Worm (Caenorhabditis elegans) whole organism, L4 larva: ENCODE data around the gene nhr-184.
A peak's percentile ranks its signal among the peaks of the same experiment; 100 is the strongest.

Source experiments
- F37D6.2 ChIP-seq: sonication (generic microtip); optimal IDR thresholded peaks from 2 replicates; lab custom pipeline; 2016; ENCODE audit warnings: mild to moderate bottlenecking, missing genetic modification characterization, missing compliant biosample characterization
- F44E2.7 ChIP-seq: fragments of 200-800 bp; sonication (Bioruptor generic); IDR thresholded peaks from 2 replicates; pipeline ENCODE4 v2.1.2; 2022; ENCODE audit warnings: missing genetic modification characterization, missing compliant biosample characterization
- F49E8.2 ChIP-seq: sonication (generic microtip); optimal IDR thresholded peaks from 2 replicates; lab custom pipeline; 2016; ENCODE audit warnings: missing compliant biosample characterization, mild to moderate bottlenecking, missing genetic modification characterization, borderline replicate concordance
- Y48G9A.11 ChIP-seq: fragments of 200-800 bp; sonication (Bioruptor generic); IDR thresholded peaks from 2 replicates; pipeline ENCODE4 v1.3.6; 2022; ENCODE audit warnings: missing genetic modification reagents, missing genetic modification characterization, missing compliant biosample characterization
- aly-2 ChIP-seq: sonication (generic microtip); optimal IDR thresholded peaks from 2 replicates; lab custom pipeline; 2018; ENCODE audit warnings: missing biosample characterization, missing genetic modification characterization
- attf-4 ChIP-seq: sonication (generic microtip); optimal IDR thresholded peaks from 3 replicates; lab custom pipeline; 2017; ENCODE audit warnings: missing biosample characterization, missing genetic modification characterization
- ceh-82 ChIP-seq: sonication (generic microtip); optimal IDR thresholded peaks from 2 replicates; lab custom pipeline; 2017; ENCODE audit warnings: missing biosample characterization, missing genetic modification characterization
- daf-12 ChIP-seq: fragments of 150-350 bp; optimal IDR thresholded peaks from 2 replicates; lab custom pipeline; 2014; ENCODE audit warnings: missing biosample characterization, missing genetic modification reagents, missing genetic modification characterization
- daf-16 ChIP-seq, 3 experiments: sonication (generic microtip); optimal IDR thresholded peaks; 2 replicates each; lab custom pipeline; 2016 to 2017; ENCODE audit warnings: missing genetic modification characterization in 3 of 3, missing genetic modification reagents in 3 of 3, mild to moderate bottlenecking in 2 of 3, missing compliant biosample characterization in 2 of 3, missing biosample characterization in 1 of 3, moderate library complexity in 1 of 3
- daf-8 ChIP-seq: fragments of 200-800 bp; sonication (Bioruptor generic); IDR thresholded peaks from 2 replicates; pipeline ENCODE4 v1.3.6; 2022; ENCODE audit warnings: missing genetic modification characterization, missing compliant biosample characterization
- dmd-6 ChIP-seq: fragments of 200-800 bp; sonication (Bioruptor generic); IDR thresholded peaks from 2 replicates; pipeline ENCODE4 v1.3.6; 2022; ENCODE audit warnings: missing genetic modification reagents, missing genetic modification characterization, missing compliant biosample characterization
- dmd-9 ChIP-seq: fragments of 200-800 bp; sonication (Bioruptor generic); IDR thresholded peaks from 2 replicates; pipeline ENCODE4 v1.3.6; 2022; ENCODE audit warnings: missing genetic modification reagents, missing genetic modification characterization, missing compliant biosample characterization
- duxl-1 ChIP-seq: sonication (generic microtip); optimal IDR thresholded peaks from 2 replicates; lab custom pipeline; 2016; ENCODE audit warnings: mild to moderate bottlenecking, missing genetic modification characterization, moderate library complexity, missing compliant biosample characterization; ENCODE audit not compliant: poor library complexity
- dve-1 ChIP-seq: sonication (generic microtip); optimal IDR thresholded peaks from 2 replicates; lab custom pipeline; 2017; ENCODE audit warnings: antibody characterized with exemption, mild to moderate bottlenecking, missing genetic modification characterization, missing compliant biosample characterization; ENCODE audit not compliant: insufficient read depth
- egl-43 ChIP-seq: fragments of 200-800 bp; sonication (Bioruptor generic); IDR thresholded peaks from 2 replicates; pipeline ENCODE4 v1.3.6; 2022; ENCODE audit warnings: missing genetic modification reagents, missing genetic modification characterization, missing compliant biosample characterization
- hif-1 ChIP-seq, 2 experiments: sonication (generic microtip); optimal IDR thresholded peaks; 2 replicates each; lab custom pipeline; 2016 to 2017; ENCODE audit warnings: missing compliant biosample characterization in 2 of 2, missing genetic modification characterization in 2 of 2, missing genetic modification reagents in 2 of 2, missing genotype in 2 of 2, mild to moderate bottlenecking in 1 of 2
- hlh-11 ChIP-seq: fragments of 200-800 bp; sonication (Bioruptor generic); optimal IDR thresholded peaks from 2 replicates; lab custom pipeline; 2018; ENCODE audit warnings: mild to moderate bottlenecking, missing genetic modification characterization, missing compliant biosample characterization
- lin-13 ChIP-seq: fragments of 150-350 bp; optimal IDR thresholded peaks from 2 replicates; lab custom pipeline; 2014; ENCODE audit warnings: missing biosample characterization, missing genetic modification reagents, missing genetic modification characterization
- lin-38 ChIP-seq: fragments of 200-800 bp; sonication (Bioruptor generic); IDR thresholded peaks from 2 replicates; pipeline ENCODE4 v1.3.6; 2022; ENCODE audit warnings: missing genetic modification reagents, missing genetic modification characterization, missing compliant biosample characterization
- lir-3 ChIP-seq: sonication (generic microtip); optimal IDR thresholded peaks from 2 replicates; lab custom pipeline; 2016; ENCODE audit warnings: mild to moderate bottlenecking, missing genetic modification characterization, missing compliant biosample characterization
- mdl-1 ChIP-seq, 2 experiments: fragments of 150-350 bp in 1 of 2; sonication (generic microtip) in 1 of 2; optimal IDR thresholded peaks; 2 replicates each; lab custom pipeline; 2014 to 2017; ENCODE audit warnings: missing biosample characterization in 2 of 2, missing genetic modification characterization in 2 of 2
- mep-1 ChIP-seq: fragments of 150-350 bp; sonication (generic microtip); optimal IDR thresholded peaks from 3 replicates; lab custom pipeline; 2014; ENCODE audit warnings: missing biosample characterization, missing genetic modification characterization
- mxl-2 ChIP-seq: fragments of 200-800 bp; sonication (Bioruptor generic); conservative IDR thresholded peaks from 2 replicates; pipeline ENCODE4 v1.3.6; 2022; ENCODE audit warnings: missing genetic modification reagents, missing genetic modification characterization, missing compliant biosample characterization
- nhr-111 ChIP-seq: fragments of 200-800 bp; sonication (Bioruptor generic); optimal IDR thresholded peaks from 2 replicates; lab custom pipeline; 2018; ENCODE audit warnings: mild to moderate bottlenecking, missing genetic modification characterization, missing compliant biosample characterization
- nhr-25 ChIP-seq: sonication (generic microtip); optimal IDR thresholded peaks from 2 replicates; lab custom pipeline; 2017; ENCODE audit warnings: missing genetic modification characterization, mild to moderate bottlenecking, missing compliant biosample characterization, antibody characterized with exemption, moderate library complexity, borderline replicate concordance; ENCODE audit not compliant: insufficient read depth
- nhr-28 ChIP-seq: fragments of 150-350 bp; optimal IDR thresholded peaks from 2 replicates; lab custom pipeline; 2014; ENCODE audit warnings: missing biosample characterization, missing genetic modification characterization
- nhr-42 ChIP-seq: fragments of 200-800 bp; sonication (Bioruptor generic); IDR thresholded peaks from 2 replicates; pipeline ENCODE4 v1.3.6; 2022; ENCODE audit warnings: missing genetic modification characterization, missing compliant biosample characterization
- nhr-6 ChIP-seq: fragments of 150-350 bp; optimal IDR thresholded peaks from 2 replicates; lab custom pipeline; 2014; ENCODE audit warnings: missing biosample characterization, missing genetic modification characterization
- php-3 ChIP-seq: fragments of 200-800 bp; sonication (Bioruptor generic); IDR thresholded peaks from 2 replicates; pipeline ENCODE4 v1.3.6; 2022; ENCODE audit warnings: missing genetic modification reagents, missing genetic modification characterization, missing compliant biosample characterization
- pqm-1 ChIP-seq: sonication (generic microtip); optimal IDR thresholded peaks from 2 replicates; lab custom pipeline; 2017; ENCODE audit warnings: missing biosample characterization, missing genetic modification characterization
- set-16 ChIP-seq: fragments of 200-800 bp; sonication (Bioruptor generic); IDR thresholded peaks from 2 replicates; pipeline ENCODE4 v1.3.6; 2022; ENCODE audit warnings: missing genetic modification reagents, missing genetic modification characterization, missing compliant biosample characterization
- skn-1 ChIP-seq: fragments of 150-350 bp; optimal IDR thresholded peaks from 2 replicates; lab custom pipeline; 2014; ENCODE audit warnings: missing biosample characterization, missing genetic modification characterization
- snpc-4 ChIP-seq: fragments of 150-350 bp; optimal IDR thresholded peaks from 2 replicates; lab custom pipeline; 2014; ENCODE audit warnings: missing biosample characterization, missing genetic modification characterization
- tra-1 ChIP-seq: fragments of 200-800 bp; sonication (Bioruptor generic); IDR thresholded peaks from 2 replicates; pipeline ENCODE4 v1.3.6; 2022; ENCODE audit warnings: missing genetic modification reagents, missing genetic modification characterization, missing compliant biosample characterization
- unc-39 ChIP-seq: sonication (generic microtip); optimal IDR thresholded peaks from 2 replicates; lab custom pipeline; 2017; ENCODE audit warnings: missing biosample characterization, missing genetic modification characterization
- zip-11 ChIP-seq: fragments of 200-800 bp; sonication (Bioruptor generic); IDR thresholded peaks from 2 replicates; pipeline ENCODE4 v1.3.6; 2022; ENCODE audit warnings: missing genetic modification characterization, missing compliant biosample characterization
- ztf-7 ChIP-seq: fragments of 150-350 bp; optimal IDR thresholded peaks from 2 replicates; lab custom pipeline; 2014; ENCODE audit warnings: missing biosample characterization, missing genetic modification characterization

nhr-184 gene

DNA sequence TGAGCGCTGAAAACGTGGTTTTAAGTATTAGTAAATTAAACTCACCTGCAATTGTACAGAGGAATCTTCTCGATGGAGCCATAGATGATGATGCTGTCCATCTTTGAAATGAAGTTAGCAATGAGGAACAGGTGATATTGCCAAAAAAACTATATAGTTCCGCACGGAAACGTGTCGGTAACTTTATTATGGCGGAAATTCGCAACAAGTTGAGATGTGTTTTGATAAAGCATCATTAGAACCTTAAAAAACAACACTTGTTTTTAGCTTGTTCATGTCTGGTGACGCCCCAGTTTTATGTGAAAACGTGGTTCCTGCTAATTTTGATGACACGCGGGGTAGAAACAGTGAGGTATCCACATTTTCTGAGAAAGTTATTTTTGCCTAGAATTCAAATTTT, 8.1 kb downstream of the nhr-184 start, which contains the start of gene srt-40:
Gene srt-40 (minus strand): TSS at position 101 of the 400 bp plus-strand sequence.
- TF ChIP-seq unc-39 (tag; lab: Kevin White, UChicago): no peak
- no peak for TF ChIP-seq aly-2
- no peak for TF ChIP-seq tra-1 (GFP tag; lab: Robert Waterston, UW)
- TF ChIP-seq, all 104 proteins: peak for 0

DNA sequence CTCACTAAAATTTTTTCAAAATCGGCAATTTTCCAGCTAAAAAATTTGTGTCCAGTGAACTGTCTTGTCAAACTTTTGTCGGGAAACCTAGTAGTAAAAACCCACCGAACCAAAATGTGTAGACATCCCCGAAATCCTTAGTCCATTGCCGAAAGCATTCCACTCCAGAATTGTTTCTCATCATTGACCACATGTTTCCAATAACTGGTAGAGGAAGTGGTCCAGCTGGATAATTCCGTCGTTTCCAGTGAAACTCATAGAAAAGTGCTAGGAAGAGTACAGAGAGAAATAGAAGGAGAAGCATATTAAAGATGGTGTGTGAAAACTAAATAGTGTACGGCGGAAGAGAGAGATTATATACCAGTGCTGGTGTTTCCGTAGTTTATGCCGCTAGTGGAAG, 10.2 kb downstream of the nhr-184 start, which contains the start of gene cyp-33C12:
Gene cyp-33C12 (minus strand): TSS at position 321 of the 400 bp plus-strand sequence.
- TF ChIP-seq set-16 (GFP tag; lab: Robert Waterston, UW): no peak
- no peak for TF ChIP-seq ztf-7
- TF ChIP-seq duxl-1: no peak
- TF ChIP-seq nhr-42 (GFP tag; lab: Robert Waterston, UW): no peak
- TF ChIP-seq daf-12 (tag; lab: Kevin White, UChicago): no peak
- no peak for TF ChIP-seq ceh-82 (tag; lab: Kevin White, UChicago)
- no peak for TF ChIP-seq Y48G9A.11 (GFP tag; lab: Robert Waterston, UW)
- no peak for TF ChIP-seq skn-1 (tag; lab: Kevin White, UChicago)
- no peak for TF ChIP-seq nhr-6 (tag; lab: Kevin White, UChicago)

DNA sequence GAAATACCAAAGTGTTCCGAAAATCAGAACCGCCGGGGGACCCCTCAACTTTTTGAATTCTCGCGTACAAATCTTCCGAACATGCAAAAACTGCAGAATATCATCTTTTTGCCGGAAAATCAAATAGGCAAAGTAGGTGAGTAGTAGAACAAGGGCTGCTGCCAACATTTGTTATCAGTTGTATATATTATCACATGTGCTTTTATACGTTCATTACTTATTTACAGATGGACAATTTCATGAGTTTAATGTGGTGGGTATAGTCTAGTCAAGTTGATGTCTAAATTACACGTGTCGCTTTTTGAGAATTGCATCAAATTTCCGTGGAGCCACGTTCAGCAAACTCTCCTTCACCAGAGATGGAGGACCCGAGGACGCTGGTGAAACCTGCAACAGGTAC, 13.0 kb downstream of the nhr-184 start, which contains the start of gene cyp-32B1:
Gene cyp-32B1 (minus strand): TSS at position 176 of the 400 bp plus-strand sequence.
- TF ChIP-seq duxl-1 (no peak), hif-1 (tag; optimal IDR thresholded peaks at IDR 0.05; lab: Kevin White, UChicago) (no peak), mxl-2 (no peak), F49E8.2 (no peak), snpc-4 (no peak), F44E2.7 (GFP tag; lab: Robert Waterston, UW) (no peak), daf-16 (GFP tag; optimal IDR thresholded peaks at IDR 0.05; lab: Kevin White, UChicago) (no peak), daf-16 (tag; optimal IDR thresholded peaks at IDR 0.05; lab: Kevin White, UChicago) (peak; percentile 67), pqm-1 (tag; lab: Kevin White, UChicago) (peak; percentile 29), dve-1 (peak; percentile 52), lin-38 (no peak), dmd-6 (GFP tag; lab: Robert Waterston, UW) (peak; percentile 50; the same call in 1 of the 2 replicates), nhr-111 (GFP tag; lab: Kevin White, UChicago) (no peak), daf-8 (GFP tag; lab: Robert Waterston, UW) (no peak), mdl-1 (tag; optimal IDR thresholded peaks at IDR 0.05; lab: Kevin White, UChicago) (peak in 1 of 2 experiments; percentile 15), zip-11 (GFP tag; lab: Robert Waterston, UW) (no peak), hlh-11 (tag; lab: Kevin White, UChicago) (peak; percentile 2), lin-13 (GFP tag; lab: Kevin White, UChicago) (no peak), php-3 (GFP tag; lab: Robert Waterston, UW) (0 out of 2 replicates have a peak, but pooled peaks have one; percentile 35), dmd-9 (GFP tag; lab: Robert Waterston, UW) (no peak), aly-2 (no peak), attf-4 (tag; lab: Kevin White, UChicago) (no peak), nhr-28 (tag; lab: Kevin White, UChicago) (peak; percentile 37)

DNA sequence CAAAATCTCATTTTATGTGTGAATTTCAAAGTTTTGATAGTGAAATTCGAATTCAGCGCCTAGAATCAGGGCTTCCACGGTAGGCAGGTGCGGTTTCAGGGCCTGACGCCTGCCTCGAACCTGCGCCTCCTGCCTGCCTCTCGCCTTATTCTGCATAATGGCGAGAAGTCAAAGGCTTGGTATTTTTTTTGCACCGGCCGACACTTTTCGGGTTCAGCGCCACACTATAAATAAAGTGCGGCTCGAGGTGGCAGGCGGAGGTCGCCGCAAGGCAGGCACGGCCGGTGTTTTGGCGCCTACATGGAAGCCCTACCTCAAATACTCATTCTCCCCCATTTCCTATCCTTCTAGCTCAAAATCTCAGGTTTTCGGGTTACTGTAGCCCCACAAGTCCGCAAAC, 13.9 kb downstream of the nhr-184 start:
- TF ChIP-seq mep-1 (tag; lab: Kevin White, UChicago): no peak
- TF ChIP-seq F37D6.2 (tag; lab: Kevin White, UChicago): no peak
- no peak for TF ChIP-seq lir-3 (tag; lab: Kevin White, UChicago)
- TF ChIP-seq nhr-25 (tag; lab: Kevin White, UChicago): no peak
- TF ChIP-seq egl-43 (GFP tag; lab: Robert Waterston, UW): 0 out of 2 replicates have a peak, but pooled peaks have one; percentile 3
- TF ChIP-seq set-16 (GFP tag; lab: Robert Waterston, UW): peak; percentile 69; the same call in 1 of the 2 replicates
